Worm (Caenorhabditis elegans) whole organism, young adult: ENCODE measurements around the gene C16C10.9.
A peak's percentile ranks its signal among the peaks of the same experiment; 100 is the strongest.

Experiments
- B0261.1 ChIP-seq: sonication (generic microtip); optimal IDR thresholded peaks from 2 replicates; lab custom pipeline; 2016; ENCODE audit warnings: mild to moderate bottlenecking, missing genetic modification characterization, moderate library complexity, missing compliant biosample characterization
- C06A6.2 ChIP-seq: fragments of 200-800 bp; sonication (Bioruptor generic); conservative IDR thresholded peaks from 2 replicates; pipeline ENCODE4 v1.3.6; 2022; ENCODE audit warnings: missing genetic modification characterization, missing compliant biosample characterization
- D2030.7 ChIP-seq: fragments of 200-800 bp; sonication (Bioruptor generic); IDR thresholded peaks from 2 replicates; pipeline ENCODE4 v1.3.6; 2022; ENCODE audit warnings: missing genetic modification reagents, missing genetic modification characterization, missing compliant biosample characterization
- F22D6.2 ChIP-seq: sonication (generic microtip); optimal IDR thresholded peaks from 2 replicates; lab custom pipeline; 2016; ENCODE audit warnings: mild to moderate bottlenecking, missing genetic modification characterization, missing compliant biosample characterization
- F23B12.7 ChIP-seq: sonication (generic microtip); optimal IDR thresholded peaks from 2 replicates; lab custom pipeline; 2017; ENCODE audit warnings: missing genetic modification characterization, mild to moderate bottlenecking, missing compliant biosample characterization, antibody characterized with exemption, moderate library complexity; ENCODE audit not compliant: insufficient read depth
- F37B4.10 ChIP-seq: fragments of 200-800 bp; sonication (Bioruptor generic); IDR thresholded peaks from 2 replicates; pipeline ENCODE4 v1.3.6; 2022; ENCODE audit warnings: missing genetic modification characterization, missing compliant biosample characterization
- F49E8.2 ChIP-seq: sonication (generic microtip); optimal IDR thresholded peaks from 3 replicates; lab custom pipeline; 2017; ENCODE audit warnings: missing genetic modification characterization, mild to moderate bottlenecking, missing compliant biosample characterization, antibody characterized with exemption, moderate library complexity; ENCODE audit not compliant: insufficient read depth
- F57A8.1 ChIP-seq: fragments of 200-800 bp; sonication (Bioruptor generic); optimal IDR thresholded peaks from 2 replicates; lab custom pipeline; 2018; ENCODE audit warnings: mild to moderate bottlenecking, missing genetic modification characterization, moderate library complexity, missing compliant biosample characterization
- F57C9.4 ChIP-seq: sonication (generic microtip); optimal IDR thresholded peaks from 2 replicates; lab custom pipeline; 2017; ENCODE audit warnings: mild to moderate bottlenecking, missing genetic modification characterization, missing compliant biosample characterization
- T07F8.4 ChIP-seq: sonication (generic microtip); optimal IDR thresholded peaks from 2 replicates; lab custom pipeline; 2016; ENCODE audit warnings: mild to moderate bottlenecking, missing genetic modification characterization, moderate library complexity, missing compliant biosample characterization
- T26A5.8 ChIP-seq: sonication (generic microtip); optimal IDR thresholded peaks from 2 replicates; lab custom pipeline; 2016; ENCODE audit warnings: missing genetic modification characterization, missing compliant biosample characterization
- Y53F4B.3 ChIP-seq: fragments of 200-800 bp; sonication (Bioruptor generic); IDR thresholded peaks from 2 replicates; pipeline ENCODE4 v1.3.6; 2022; ENCODE audit warnings: missing genetic modification reagents, missing genetic modification characterization, missing compliant biosample characterization
- Y79H2A.3 ChIP-seq: fragments of 200-800 bp; sonication (Bioruptor generic); conservative IDR thresholded peaks from 2 replicates; pipeline ENCODE4 v1.3.6; 2022; ENCODE audit warnings: missing genetic modification reagents, missing genetic modification characterization, missing compliant biosample characterization
- Y95B8A.8 ChIP-seq: fragments of 200-800 bp; sonication (Bioruptor generic); IDR thresholded peaks from 2 replicates; pipeline ENCODE4 v1.3.6; 2022; ENCODE audit warnings: missing genetic modification reagents, missing genetic modification characterization, missing compliant biosample characterization
- akir-1 ChIP-seq: fragments of 200-800 bp; sonication (Bioruptor generic); optimal IDR thresholded peaks from 2 replicates; lab custom pipeline; 2018; ENCODE audit warnings: mild to moderate bottlenecking, missing genetic modification characterization, moderate library complexity, missing compliant biosample characterization
- athp-1 ChIP-seq: sonication (generic microtip); optimal IDR thresholded peaks from 2 replicates; lab custom pipeline; 2017; ENCODE audit warnings: mild to moderate bottlenecking, missing genetic modification characterization, missing compliant biosample characterization
- attf-3 ChIP-seq: fragments of 200-800 bp; sonication (Bioruptor generic); conservative IDR thresholded peaks from 2 replicates; pipeline ENCODE4 v1.3.6; 2022; ENCODE audit warnings: missing genetic modification reagents, missing genetic modification characterization, missing compliant biosample characterization
- attf-6 ChIP-seq: fragments of 200-800 bp; sonication (Bioruptor generic); IDR thresholded peaks from 2 replicates; pipeline ENCODE4 v1.3.6; 2022; ENCODE audit warnings: missing genetic modification reagents, missing genetic modification characterization, missing compliant biosample characterization
- ccch-3 ChIP-seq: fragments of 200-800 bp; sonication (Bioruptor generic); optimal IDR thresholded peaks from 2 replicates; lab custom pipeline; 2018; ENCODE audit warnings: mild to moderate bottlenecking, missing genetic modification characterization, missing compliant biosample characterization
- ceh-100 ChIP-seq: fragments of 200-800 bp; sonication (Bioruptor generic); IDR thresholded peaks from 2 replicates; pipeline ENCODE4 v1.3.6; 2022; ENCODE audit warnings: missing genetic modification reagents, missing genetic modification characterization, missing compliant biosample characterization
- ceh-27 ChIP-seq: fragments of 200-800 bp; sonication (Bioruptor generic); optimal IDR thresholded peaks from 2 replicates; lab custom pipeline; 2018; ENCODE audit warnings: mild to moderate bottlenecking, missing genetic modification characterization, moderate library complexity, missing compliant biosample characterization
- ceh-40 ChIP-seq: fragments of 200-800 bp; sonication (Bioruptor generic); IDR thresholded peaks from 2 replicates; pipeline ENCODE4 v1.3.6; 2022; ENCODE audit warnings: missing genetic modification characterization, missing compliant biosample characterization
- ceh-58 ChIP-seq: fragments of 200-800 bp; sonication (Bioruptor generic); IDR thresholded peaks from 2 replicates; pipeline ENCODE4 v1.3.6; 2022; ENCODE audit warnings: missing genetic modification characterization, missing compliant biosample characterization
- ceh-91 ChIP-seq: fragments of 200-800 bp; sonication (Bioruptor generic); IDR thresholded peaks from 2 replicates; pipeline ENCODE4 v1.3.6; 2022; ENCODE audit warnings: missing genetic modification reagents, missing genetic modification characterization, missing compliant biosample characterization
- die-1 ChIP-seq: sonication (generic microtip); optimal IDR thresholded peaks from 2 replicates; lab custom pipeline; 2016; ENCODE audit warnings: missing genotype, mild to moderate bottlenecking, missing genetic modification characterization, missing compliant biosample characterization
- dpff-1 ChIP-seq: sonication (generic microtip); optimal IDR thresholded peaks from 2 replicates; lab custom pipeline; 2017; ENCODE audit warnings: mild to moderate bottlenecking, missing genetic modification characterization, missing compliant biosample characterization
- egrh-3 ChIP-seq: fragments of 200-800 bp; sonication (Bioruptor generic); IDR thresholded peaks from 2 replicates; pipeline ENCODE4 v1.3.6; 2022; ENCODE audit warnings: missing genetic modification reagents, missing genetic modification characterization, missing compliant biosample characterization
- ekl-4 ChIP-seq: fragments of 200-800 bp; sonication (Bioruptor generic); IDR thresholded peaks from 2 replicates; pipeline ENCODE4 v1.3.6; 2022; ENCODE audit warnings: missing genetic modification reagents, missing genetic modification characterization, missing compliant biosample characterization
- gei-17 ChIP-seq: fragments of 200-800 bp; sonication (Bioruptor generic); optimal IDR thresholded peaks from 2 replicates; lab custom pipeline; 2018; ENCODE audit warnings: mild to moderate bottlenecking, missing genetic modification characterization, missing compliant biosample characterization
- lag-1 ChIP-seq: fragments of 200-800 bp; sonication (Bioruptor generic); IDR thresholded peaks from 2 replicates; pipeline ENCODE4 v1.3.6; 2022; ENCODE audit warnings: missing genetic modification reagents, missing genetic modification characterization, missing compliant biosample characterization
- lin-54 ChIP-seq: fragments of 200-800 bp; sonication (Bioruptor generic); optimal IDR thresholded peaks from 2 replicates; lab custom pipeline; 2018; ENCODE audit warnings: mild to moderate bottlenecking, missing genetic modification characterization, missing compliant biosample characterization
- lir-1 ChIP-seq: fragments of 200-800 bp; sonication (Bioruptor generic); conservative IDR thresholded peaks from 2 replicates; pipeline ENCODE4 v1.3.6; 2022; ENCODE audit warnings: missing genetic modification reagents, missing genetic modification characterization, missing compliant biosample characterization
- lsl-1 ChIP-seq: fragments of 200-800 bp; sonication (Bioruptor generic); optimal IDR thresholded peaks from 2 replicates; lab custom pipeline; 2018; ENCODE audit warnings: mild to moderate bottlenecking, missing genetic modification characterization, moderate library complexity, missing compliant biosample characterization
- madf-10 ChIP-seq: sonication (generic microtip); optimal IDR thresholded peaks from 2 replicates; lab custom pipeline; 2016; ENCODE audit warnings: mild to moderate bottlenecking, missing genetic modification characterization, missing compliant biosample characterization
- madf-6 ChIP-seq: fragments of 200-800 bp; sonication (Bioruptor generic); IDR thresholded peaks from 2 replicates; pipeline ENCODE4 v1.3.6; 2022; ENCODE audit warnings: missing genetic modification reagents, missing genetic modification characterization, missing compliant biosample characterization
- madf-8 ChIP-seq: fragments of 200-800 bp; sonication (Bioruptor generic); conservative IDR thresholded peaks from 2 replicates; pipeline ENCODE4 v1.3.6; 2022; ENCODE audit warnings: missing genetic modification reagents, missing genetic modification characterization, missing compliant biosample characterization
- mcd-1 ChIP-seq: fragments of 200-800 bp; sonication (Bioruptor generic); IDR thresholded peaks from 2 replicates; pipeline ENCODE4 v1.3.6; 2022; ENCODE audit warnings: missing genetic modification reagents, missing genetic modification characterization, missing compliant biosample characterization
- mxl-1 ChIP-seq: sonication (generic microtip); optimal IDR thresholded peaks from 2 replicates; lab custom pipeline; 2016; ENCODE audit warnings: missing genetic modification characterization, missing compliant biosample characterization
- nfyb-1 ChIP-seq: fragments of 200-800 bp; sonication (Bioruptor generic); IDR thresholded peaks from 2 replicates; pipeline ENCODE4 v1.3.6; 2022; ENCODE audit warnings: missing genetic modification reagents, missing genetic modification characterization, missing compliant biosample characterization
- nhr-120 ChIP-seq: fragments of 200-800 bp; sonication (Bioruptor generic); IDR thresholded peaks from 2 replicates; pipeline ENCODE4 v1.3.6; 2022; ENCODE audit warnings: missing genetic modification characterization, missing compliant biosample characterization
- rpc-1 ChIP-seq, 2 experiments: fragments of 150-350 bp in 1 of 2; sonication (generic microtip) in 1 of 2; optimal IDR thresholded peaks; 2 replicates each; lab custom pipeline; 2014 to 2018; ENCODE audit warnings: missing biosample characterization in 1 of 2, missing genetic modification characterization in 1 of 2, missing genetic modification reagents in 1 of 2, missing genotype in 1 of 2
- sea-2 ChIP-seq: fragments of 200-800 bp; sonication (Bioruptor generic); IDR thresholded peaks from 2 replicates; pipeline ENCODE4 v1.3.6; 2022; ENCODE audit warnings: missing genetic modification characterization, missing compliant biosample characterization
- snpc-3.4 ChIP-seq: sonication (generic microtip); optimal IDR thresholded peaks from 2 replicates; lab custom pipeline; 2017; ENCODE audit warnings: missing genetic modification characterization, mild to moderate bottlenecking, missing compliant biosample characterization, antibody characterized with exemption, moderate library complexity, missing genotype, missing genetic modification reagents
- tlf-1 ChIP-seq: fragments of 200-800 bp; sonication (Bioruptor generic); optimal IDR thresholded peaks from 2 replicates; lab custom pipeline; 2018; ENCODE audit warnings: mild to moderate bottlenecking, missing genetic modification characterization, missing compliant biosample characterization
- unc-130 ChIP-seq: sonication (generic microtip); optimal IDR thresholded peaks from 2 replicates; lab custom pipeline; 2016; ENCODE audit warnings: missing genetic modification reagents, missing genetic modification characterization, missing compliant biosample characterization
- zfh-2 ChIP-seq: fragments of 200-800 bp; sonication (Bioruptor generic); conservative IDR thresholded peaks from 2 replicates; pipeline ENCODE4 v1.3.6; 2022; ENCODE audit warnings: missing genetic modification reagents, missing genetic modification characterization, missing compliant biosample characterization
- ztf-25 ChIP-seq: fragments of 200-800 bp; sonication (Bioruptor generic); IDR thresholded peaks from 2 replicates; pipeline ENCODE4 v1.3.6; 2022; ENCODE audit warnings: missing genetic modification reagents, missing genetic modification characterization, missing compliant biosample characterization
- ztf-28 ChIP-seq: fragments of 200-800 bp; sonication (Bioruptor generic); IDR thresholded peaks from 2 replicates; pipeline ENCODE4 v1.3.6; 2022; ENCODE audit warnings: missing genetic modification reagents, missing genetic modification characterization, missing compliant biosample characterization
- ztf-3 ChIP-seq: fragments of 200-800 bp; sonication (Bioruptor generic); optimal IDR thresholded peaks from 2 replicates; lab custom pipeline; 2018; ENCODE audit warnings: mild to moderate bottlenecking, missing genetic modification characterization, missing compliant biosample characterization

Gene C16C10.9

DNA sequence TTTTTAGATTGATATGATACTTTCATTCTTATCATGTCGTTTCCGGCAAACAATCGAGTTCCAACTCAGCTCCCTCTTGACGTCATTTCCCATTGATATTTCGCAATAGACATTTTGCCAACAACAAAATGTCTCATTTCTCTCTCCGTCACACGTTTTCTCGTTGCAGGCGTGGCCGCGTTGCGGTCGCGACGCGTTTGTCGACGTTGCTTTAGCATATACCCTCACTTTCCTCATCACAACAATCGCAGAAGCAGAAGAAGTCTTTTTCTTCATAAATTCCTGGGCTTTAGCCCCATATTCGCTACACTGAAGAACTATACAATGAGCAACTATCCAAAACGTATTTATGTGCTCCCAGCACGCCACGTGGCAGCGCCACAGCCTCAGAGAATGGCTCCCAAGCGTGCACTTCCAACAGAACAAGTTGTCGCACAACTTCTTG lies 36.5 kb upstream of the C16C10.9 start, which contains the start of gene xbp-1 (continued):
- TF ChIP-seq unc-130 (GFP tag; lab: Kevin White, UChicago) (no peak), F22D6.2 (tag; lab: Kevin White, UChicago) (peak; percentile 47), nhr-120 (GFP tag; lab: Robert Waterston, UW) (no peak), Y95B8A.8 (GFP tag; lab: Robert Waterston, UW) (0 out of 2 replicates have a peak, but pooled peaks have one; percentile 38), snpc-3.4 (no peak), F57A8.1 (GFP tag; lab: Kevin White, UChicago) (no peak), F37B4.10 (GFP tag; lab: Robert Waterston, UW) (0 out of 2 replicates have a peak, but pooled peaks have one; percentile 52), F49E8.2 (tag; lab: Kevin White, UChicago) (no peak), rpc-1 (optimal IDR thresholded peaks at IDR 0.05; lab: Kevin White, UChicago) (no peak), rpc-1 (tag; optimal IDR thresholded peaks at IDR 0.05; lab: Kevin White, UChicago) (no peak), madf-8 (no peak), dpff-1 (tag; lab: Kevin White, UChicago) (no peak), F23B12.7 (peak; percentile 31), gei-17 (peak; percentile 38), lag-1 (GFP tag; lab: Robert Waterston, UW) (no peak), madf-6 (GFP tag; lab: Robert Waterston, UW) (peak; percentile 38; the same call in 1 of the 2 replicates), lir-1 (GFP tag; lab: Robert Waterston, UW) (no peak; the same call in 1 of the 2 replicates), mxl-1 (tag; lab: Kevin White, UChicago) (no peak), nfyb-1 (GFP tag; lab: Robert Waterston, UW) (peak; percentile 93), tlf-1 (GFP tag; lab: Kevin White, UChicago) (peak; percentile 78), F57C9.4 (tag; lab: Kevin White, UChicago) (no peak), ceh-91 (GFP tag; lab: Robert Waterston, UW) (no peak), C06A6.2 (GFP tag; lab: Robert Waterston, UW) (peak; percentile 62), D2030.7 (GFP tag; lab: Robert Waterston, UW) (no peak), ztf-28 (GFP tag; lab: Robert Waterston, UW) (no peak), zfh-2 (peak; percentile 85), ccch-3 (GFP tag; lab: Kevin White, UChicago) (no peak), T26A5.8 (tag; lab: Kevin White, UChicago) (no peak), ceh-100 (GFP tag; lab: Robert Waterston, UW) (no peak), attf-3 (no peak), mcd-1 (GFP tag; lab: Robert Waterston, UW) (peak; percentile 64), lin-54 (GFP tag; lab: Kevin White, UChicago) (peak; percentile 67), ztf-25 (GFP tag; lab: Robert Waterston, UW) (no peak), die-1 (tag; lab: Kevin White, UChicago) (no peak), T07F8.4 (tag; lab: Kevin White, UChicago) (no peak), athp-1 (tag; lab: Kevin White, UChicago) (peak; percentile 41), ztf-3 (peak; percentile 3), ceh-27 (peak; percentile 69), ekl-4 (peak; percentile 78), Y79H2A.3 (GFP tag; lab: Robert Waterston, UW) (no peak), Y53F4B.3 (GFP tag; lab: Robert Waterston, UW) (no peak), attf-6 (GFP tag; lab: Robert Waterston, UW) (no peak), B0261.1 (tag; lab: Kevin White, UChicago) (no peak), akir-1 (peak; percentile 74), egrh-3 (GFP tag; lab: Robert Waterston, UW) (no peak), ceh-58 (no peak), madf-10 (peak; percentile 91), ceh-40 (GFP tag; lab: Robert Waterston, UW) (no peak), sea-2 (GFP tag; lab: Robert Waterston, UW) (no peak), lsl-1 (peak; percentile 23)
